Worm (Caenorhabditis elegans) whole organism, L1 larva: ENCODE results near the gene Y32H12A.1.

Experiments
- ama-1 ChIP-seq: fragments of 150-350 bp; optimal IDR thresholded peaks from 2 replicates; lab custom pipeline; 2014
- ceh-8 ChIP-seq: fragments of 200-800 bp; sonication (Bioruptor generic); optimal IDR thresholded peaks from 2 replicates; lab custom pipeline; 2018; ENCODE audit warnings: mild to moderate bottlenecking, missing genetic modification characterization, moderate library complexity, missing compliant biosample characterization
- fkh-10 ChIP-seq: sonication (generic microtip); optimal IDR thresholded peaks from 2 replicates; lab custom pipeline; 2017; ENCODE audit warnings: missing biosample characterization, missing genetic modification reagents, missing genetic modification characterization
- grh-1 ChIP-seq: fragments of 200-800 bp; sonication (Bioruptor generic); IDR thresholded peaks from 2 replicates; pipeline ENCODE4 v1.3.6; 2022; ENCODE audit warnings: missing genetic modification reagents, missing genetic modification characterization, missing compliant biosample characterization
- lin-39 ChIP-seq: fragments of 150-350 bp; optimal IDR thresholded peaks from 2 replicates; lab custom pipeline; 2014; ENCODE audit warnings: missing biosample characterization, missing genetic modification reagents, missing genetic modification characterization
- lir-3 ChIP-seq: sonication (generic microtip); optimal IDR thresholded peaks from 2 replicates; lab custom pipeline; 2016; ENCODE audit warnings: mild to moderate bottlenecking, missing genetic modification characterization, moderate library complexity, missing compliant biosample characterization; ENCODE audit not compliant: poor library complexity
- tbx-2 ChIP-seq: sonication (generic microtip); optimal IDR thresholded peaks from 2 replicates; lab custom pipeline; 2016; ENCODE audit warnings: missing genetic modification characterization, missing compliant biosample characterization
- xbp-1 ChIP-seq: sonication (generic microtip); optimal IDR thresholded peaks from 2 replicates; lab custom pipeline; 2016; ENCODE audit warnings: missing genetic modification characterization, missing compliant biosample characterization

DNA sequence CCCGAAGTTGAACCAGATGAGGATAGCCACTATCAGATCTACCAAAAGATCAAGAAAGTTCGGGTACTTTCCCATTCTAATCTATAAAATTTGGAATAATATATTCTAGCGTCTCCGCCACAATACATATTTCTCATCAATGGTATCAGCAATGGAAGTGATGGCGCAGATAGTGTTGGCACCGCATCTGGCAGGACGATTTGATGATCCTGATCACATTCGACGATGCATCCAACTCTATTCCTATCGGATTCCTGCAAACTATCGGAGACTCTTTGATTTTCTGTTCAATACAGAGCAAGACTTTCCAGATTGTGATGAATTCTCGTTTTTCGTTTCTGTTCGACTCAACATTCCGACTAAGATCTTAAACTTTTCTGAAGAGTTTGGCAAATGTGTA, 32.6 kb upstream of the Y32H12A.1 start:
- no peak for TF ChIP-seq ceh-8 (GFP tag; lab: Kevin White, UChicago)
- TF ChIP-seq grh-1, result no peak
- TF ChIP-seq ama-1 (lab: Kevin White, UChicago), result no peak
- no peak for TF ChIP-seq tbx-2 (tag; lab: Kevin White, UChicago)
- TF ChIP-seq xbp-1 (tag; lab: Kevin White, UChicago), result no peak
- no peak for TF ChIP-seq fkh-10
- TF ChIP-seq lir-3 (tag; lab: Kevin White, UChicago), result no peak
- TF ChIP-seq lin-39 (tag; lab: Kevin White, UChicago), result no peak
